Worm (Caenorhabditis elegans) whole organism, L1 larva: ENCODE data around the gene strd-1.
A peak's percentile ranks its signal among the peaks of the same experiment; 100 is the strongest.
"Not testable (repeated sequence)": the region's sequence is repeated elsewhere in the genome, so short reads cannot be mapped to it uniquely, and the experiment has no call there.

Experiments
- blmp-1 ChIP-seq: fragments of 150-350 bp; optimal IDR thresholded peaks from 2 replicates; lab custom pipeline; 2014; ENCODE audit warnings: missing biosample characterization, missing genetic modification characterization
- egl-27 ChIP-seq, 2 experiments: fragments of 150-350 bp in 1 of 2; sonication (generic microtip); optimal IDR thresholded peaks; 3 replicates each; lab custom pipeline; 2017 to 2018; ENCODE audit warnings: missing biosample characterization in 2 of 2, missing genetic modification characterization in 2 of 2, missing genetic modification reagents in 2 of 2
- hpl-2 ChIP-seq: fragments of 150-350 bp; optimal IDR thresholded peaks from 2 replicates; lab custom pipeline; 2014; ENCODE audit warnings: missing biosample characterization, missing genetic modification reagents, missing genetic modification characterization
- lin-13 ChIP-seq: fragments of 150-350 bp; optimal IDR thresholded peaks from 2 replicates; lab custom pipeline; 2014; ENCODE audit warnings: missing biosample characterization, missing genetic modification reagents, missing genetic modification characterization
- nhr-19 ChIP-seq: fragments of 200-800 bp; sonication (Bioruptor generic); conservative IDR thresholded peaks from 2 replicates; pipeline ENCODE4 v1.3.6; 2022; ENCODE audit warnings: missing genetic modification characterization, missing compliant biosample characterization
- sox-4 ChIP-seq: sonication (generic microtip); optimal IDR thresholded peaks from 2 replicates; lab custom pipeline; 2016; ENCODE audit warnings: missing genetic modification characterization, missing compliant biosample characterization
- tbx-2 ChIP-seq: sonication (generic microtip); optimal IDR thresholded peaks from 2 replicates; lab custom pipeline; 2016; ENCODE audit warnings: missing genetic modification characterization, missing compliant biosample characterization
- xbp-1 ChIP-seq: sonication (generic microtip); optimal IDR thresholded peaks from 2 replicates; lab custom pipeline; 2016; ENCODE audit warnings: missing genetic modification characterization, missing compliant biosample characterization
- ztf-11 ChIP-seq, 2 experiments: sonication (generic microtip); optimal IDR thresholded peaks; 2 replicates each; lab custom pipeline; 2016 to 2017; ENCODE audit warnings: missing genetic modification characterization in 2 of 2, missing biosample characterization in 1 of 2, missing compliant biosample characterization in 1 of 2

ce11 chrIII:10986438-10986837 is 39.2 kb downstream of the strd-1 start:
- TF ChIP-seq sox-4 (tag; lab: Kevin White, UChicago); hpl-2 (GFP tag; lab: Kevin White, UChicago); egl-27 (tag; optimal IDR thresholded peaks at IDR 0.05; lab: Kevin White, UChicago); ztf-11 (tag; optimal IDR thresholded peaks at IDR 0.05; lab: Kevin White, UChicago); xbp-1 (tag; lab: Kevin White, UChicago); nhr-19 (GFP tag; lab: Robert Waterston, UW); lin-13 (GFP tag; lab: Kevin White, UChicago); tbx-2 (tag; lab: Kevin White, UChicago): not testable (repeated sequence)
- TF ChIP-seq blmp-1 (tag; lab: Kevin White, UChicago), result peak; percentile 57
